Worm (Caenorhabditis elegans): Measurements from ENCODE around the gene asp-16.

asp-16 gene

ce11 chrV:19050438-19050837 is 8.0 kb upstream of the asp-16 start, which contains the start of gene asp-1:
Gene asp-1 (minus strand): TSS chrV:19050752.
- TF ChIP-seq hmg-1.2 (GFP tag; IDR thresholded peaks at IDR 0.05) (0 out of 2 replicates have a peak, but pooled peaks have one; percentile 12), lsy-27 (tag; optimal IDR thresholded peaks at IDR 0.05; ENCODE audit: borderline replicate concordance, insufficient read depth) (no peak), pha-4 (tag; optimal IDR thresholded peaks at IDR 0.05) (no peak), tlf-1 (GFP tag; optimal IDR thresholded peaks at IDR 0.05) (no peak), xnd-1 (tag; optimal IDR thresholded peaks at IDR 0.05) (no peak), fkh-3 (tag; optimal IDR thresholded peaks at IDR 0.05) (no peak), dpl-1 (GFP tag; optimal IDR thresholded peaks at IDR 0.05) (no peak), dox-1 (GFP tag; IDR thresholded peaks at IDR 0.05) (peak; percentile 47), lin-26 (GFP tag; IDR thresholded peaks at IDR 0.05) (no peak), F57C9.4 (tag; optimal IDR thresholded peaks at IDR 0.05) (no peak), F33H1.4 (GFP tag; IDR thresholded peaks at IDR 0.05) (no peak), akir-1 (GFP tag; optimal IDR thresholded peaks at IDR 0.05) (no peak), F55B11.4 (tag; optimal IDR thresholded peaks at IDR 0.05; ENCODE audit: borderline replicate concordance, insufficient read depth) (no peak), hlh-26 (GFP tag; conservative IDR thresholded peaks at IDR 0.05) (no peak), ztf-28 (GFP tag; IDR thresholded peaks at IDR 0.05) (peak; percentile 38; the same call in 1 of the 2 replicates), nfya-1 (tag; optimal IDR thresholded peaks at IDR 0.05; ENCODE audit: borderline replicate concordance, insufficient read depth) (no peak), let-607 (tag; optimal IDR thresholded peaks at IDR 0.05) (peak in 1 of 2 experiments; percentile 32), F10E7.11 (tag; optimal IDR thresholded peaks at IDR 0.05) (no peak), atf-7 (tag; optimal IDR thresholded peaks at IDR 0.05) (peak; percentile 53), gei-17 (GFP tag; optimal IDR thresholded peaks at IDR 0.05) (no peak), T26A5.8 (tag; optimal IDR thresholded peaks at IDR 0.05) (no peak), hsf-1 (GFP tag; IDR thresholded peaks at IDR 0.05) (no peak), rcor-1 (GFP tag; IDR thresholded peaks at IDR 0.05) (no peak), ztf-3 (GFP tag; optimal IDR thresholded peaks at IDR 0.05) (no peak), madf-8 (GFP tag; conservative IDR thresholded peaks at IDR 0.05) (no peak), rec-8 (tag; optimal IDR thresholded peaks at IDR 0.05) (no peak), egl-44 (GFP tag; IDR thresholded peaks at IDR 0.05) (no peak), nhr-90 (tag; optimal IDR thresholded peaks at IDR 0.05) (peak; percentile 24), unc-62 (GFP tag; optimal IDR thresholded peaks at IDR 0.05) (no peak), ccch-3 (GFP tag; optimal IDR thresholded peaks at IDR 0.05) (no peak), ztf-6 (GFP tag; IDR thresholded peaks at IDR 0.05) (no peak), unc-130 (GFP tag; optimal IDR thresholded peaks at IDR 0.05) (no peak), zfh-2 (GFP tag; conservative IDR thresholded peaks at IDR 0.05) (peak; percentile 40), mel-28 (tag; optimal IDR thresholded peaks at IDR 0.05; ENCODE audit: borderline replicate concordance) (no peak), C17E4.6 (GFP tag; IDR thresholded peaks at IDR 0.05) (no peak), athp-1 (tag; optimal IDR thresholded peaks at IDR 0.05) (peak; percentile 10), B0336.3 (GFP tag; IDR thresholded peaks at IDR 0.05) (peak; percentile 32; the same call in 1 of the 2 replicates), F57A8.1 (GFP tag; optimal IDR thresholded peaks at IDR 0.05) (no peak), sptf-2 (GFP tag; optimal IDR thresholded peaks at IDR 0.05) (no peak), ekl-4 (GFP tag; IDR thresholded peaks at IDR 0.05) (no peak), zim-3 (tag; optimal IDR thresholded peaks at IDR 0.05) (peak; percentile 65), Y67H2A.10 (GFP tag; conservative IDR thresholded peaks at IDR 0.05) (no peak), attf-3 (GFP tag; conservative IDR thresholded peaks at IDR 0.05) (no peak), ets-4 (GFP tag; optimal IDR thresholded peaks at IDR 0.05) (no peak), ZK185.1 (tag; optimal IDR thresholded peaks at IDR 0.05; ENCODE audit: poor library complexity, severe bottlenecking) (no peak), ceh-40 (GFP tag; IDR thresholded peaks at IDR 0.05) (no peak), snpc-1.1 (tag; optimal IDR thresholded peaks at IDR 0.05; ENCODE audit: insufficient read depth) (no peak), ceh-91 (GFP tag; IDR thresholded peaks at IDR 0.05) (no peak)
